Worm (Caenorhabditis elegans) whole organism, L2 larva: Measurements from ENCODE around the gene F54F11.1.

ENCODE experiments used
- R02D3.7 ChIP-seq: fragments of 150-350 bp; optimal IDR thresholded peaks from 2 replicates; lab custom pipeline; 2014; ENCODE audit warnings: missing biosample characterization, missing genetic modification characterization
- ceh-16 ChIP-seq: fragments of 150-350 bp; optimal IDR thresholded peaks from 2 replicates; lab custom pipeline; 2014; ENCODE audit warnings: missing biosample characterization, missing genetic modification characterization
- ceh-82 ChIP-seq: fragments of 150-350 bp; optimal IDR thresholded peaks from 2 replicates; lab custom pipeline; 2014; ENCODE audit warnings: missing biosample characterization, missing genetic modification characterization
- dmd-4 ChIP-seq: sonication (generic microtip); optimal IDR thresholded peaks from 2 replicates; lab custom pipeline; 2017; ENCODE audit warnings: missing biosample characterization, missing genetic modification characterization
- fos-1 ChIP-seq: fragments of 150-350 bp; optimal IDR thresholded peaks from 2 replicates; lab custom pipeline; 2014; ENCODE audit warnings: missing biosample characterization, missing genetic modification characterization
- lin-13 ChIP-seq: fragments of 150-350 bp; optimal IDR thresholded peaks from 2 replicates; lab custom pipeline; 2014; ENCODE audit warnings: missing biosample characterization, missing genetic modification reagents, missing genetic modification characterization
- mdl-1 ChIP-seq, 2 experiments: fragments of 150-350 bp in 1 of 2; sonication (generic microtip) in 1 of 2; optimal IDR thresholded peaks; 2 replicates each; lab custom pipeline; 2017; ENCODE audit warnings: missing biosample characterization in 2 of 2, missing genetic modification characterization in 2 of 2
- nhr-11 ChIP-seq: fragments of 150-350 bp; optimal IDR thresholded peaks from 2 replicates; lab custom pipeline; 2014; ENCODE audit warnings: missing biosample characterization, missing genetic modification characterization
- nhr-12 ChIP-seq: fragments of 150-350 bp; optimal IDR thresholded peaks from 2 replicates; lab custom pipeline; 2014; ENCODE audit warnings: missing biosample characterization, missing genetic modification characterization
- snpc-4 ChIP-seq: fragments of 150-350 bp; optimal IDR thresholded peaks from 2 replicates; lab custom pipeline; 2014; ENCODE audit warnings: missing biosample characterization, missing genetic modification characterization
- unc-39 ChIP-seq: fragments of 150-350 bp; optimal IDR thresholded peaks from 2 replicates; lab custom pipeline; 2014; ENCODE audit warnings: missing biosample characterization, missing genetic modification characterization
- zag-1 ChIP-seq: fragments of 150-350 bp; optimal IDR thresholded peaks from 2 replicates; lab custom pipeline; 2014; ENCODE audit warnings: missing biosample characterization, missing genetic modification characterization
- ztf-1 ChIP-seq: fragments of 200-800 bp; sonication (Bioruptor generic); conservative IDR thresholded peaks from 2 replicates; pipeline ENCODE4 v1.3.6; 2022; ENCODE audit warnings: missing genetic modification characterization, missing compliant biosample characterization

DNA sequence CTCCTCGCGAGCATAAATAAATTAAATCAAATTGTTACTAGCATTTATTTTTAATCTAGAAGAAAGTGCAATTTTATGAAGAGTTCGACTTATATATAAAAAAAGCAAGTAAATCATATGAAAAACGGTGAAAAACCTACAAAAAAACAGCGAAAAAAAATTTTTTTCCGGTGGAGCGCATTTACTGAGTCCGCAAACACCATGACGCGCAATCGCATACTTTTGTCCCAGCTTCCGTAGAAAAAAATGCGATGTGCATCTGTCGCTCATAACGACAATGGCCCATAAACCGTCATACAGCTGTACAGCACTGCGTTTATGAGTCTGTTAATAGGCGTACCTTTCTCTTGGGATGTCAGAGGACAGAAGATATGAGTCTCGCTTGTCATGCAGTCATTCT, 26.5 kb upstream of the F54F11.1 start:
- TF ChIP-seq mdl-1 (tag; optimal IDR thresholded peaks at IDR 0.05; lab: Kevin White, UChicago) (no peak), dmd-4 (tag; lab: Kevin White, UChicago) (no peak), nhr-11 (no peak), ceh-16 (tag; lab: Kevin White, UChicago) (no peak), fos-1 (tag; lab: Kevin White, UChicago) (no peak), R02D3.7 (tag; lab: Kevin White, UChicago) (no peak), ztf-1 (GFP tag; lab: Robert Waterston, UW) (no peak), snpc-4 (tag; lab: Kevin White, UChicago) (no peak), zag-1 (tag; lab: Kevin White, UChicago) (no peak), nhr-12 (tag; lab: Kevin White, UChicago) (no peak), unc-39 (tag; lab: Kevin White, UChicago) (no peak), ceh-82 (no peak), lin-13 (GFP tag; lab: Kevin White, UChicago) (peak; percentile 29)
